Worm (Caenorhabditis elegans) whole organism, L4/young adult: ENCODE data around the gene C16E9.2.

Source experiments
- dao-5 ChIP-seq: sonication (generic microtip); optimal IDR thresholded peaks from 2 replicates; lab custom pipeline; 2016; ENCODE audit warnings: missing genotype, missing genetic modification characterization, moderate library complexity, missing compliant biosample characterization
- him-1 ChIP-seq: sonication (generic microtip); optimal IDR thresholded peaks from 2 replicates; lab custom pipeline; 2016; ENCODE audit warnings: missing genotype, missing genetic modification reagents, missing genetic modification characterization, missing compliant biosample characterization

DNA sequence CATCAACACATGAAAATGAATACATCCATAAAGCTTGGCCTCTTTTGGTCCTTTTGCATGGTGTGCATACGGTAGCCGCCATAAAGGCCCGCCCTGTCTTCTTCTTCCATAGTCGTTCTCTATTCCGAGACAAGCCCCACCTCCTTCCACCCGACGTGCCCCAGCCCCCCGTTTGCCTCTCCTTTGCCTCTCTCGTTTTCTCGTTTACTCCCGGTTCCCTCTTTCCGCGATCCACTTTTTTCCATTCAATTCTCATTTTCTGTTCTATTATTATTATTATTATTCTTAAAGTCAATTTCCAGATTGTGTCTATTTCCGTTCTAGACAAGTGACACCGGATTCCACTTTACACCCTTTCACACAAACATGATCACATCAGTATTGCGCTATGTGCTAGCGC lies 46.2 kb upstream of the C16E9.2 start, which contains the start of gene unc-6:
- TF ChIP-seq dao-5 (tag; lab: Kevin White, UChicago) (no peak), him-1 (tag; lab: Kevin White, UChicago) (no peak)
